Worm (Caenorhabditis elegans) whole organism, L3 larva: ENCODE results near the gene frpr-8.
A peak's percentile ranks its signal among the peaks of the same experiment; 100 is the strongest.

Experiments used
- ama-1 ChIP-seq: fragments of 150-350 bp; optimal IDR thresholded peaks from 2 replicates; lab custom pipeline; 2018
- pha-4 ChIP-seq: fragments of 150-350 bp; optimal IDR thresholded peaks from 2 replicates; lab custom pipeline; 2014; ENCODE audit warnings: missing biosample characterization, missing genetic modification reagents, missing genetic modification characterization

Gene frpr-8

DNA sequence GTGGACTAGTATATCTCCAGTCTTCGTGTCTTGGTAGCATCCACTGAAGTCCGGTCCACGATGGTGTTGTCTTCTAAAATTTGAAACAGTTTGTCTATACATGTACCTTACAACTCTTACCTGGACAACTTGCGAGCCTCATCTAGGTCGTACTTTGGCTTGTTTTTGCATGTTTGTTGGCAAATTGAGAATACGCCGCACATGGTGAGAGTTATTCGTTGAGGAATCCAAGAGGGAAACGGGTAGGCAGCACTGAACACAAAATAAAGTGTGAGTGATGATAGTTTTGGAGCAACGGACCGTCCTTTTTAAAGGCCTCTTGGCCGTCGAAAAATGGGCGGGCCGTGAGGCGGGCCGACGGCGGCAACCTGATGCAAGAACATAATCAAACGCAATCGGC is 53.0 kb downstream of the frpr-8 start, which contains the start of gene asns-2:
TSS of gene asns-2 (minus strand) at position 282 of the 400 bp plus-strand sequence.
- peak; percentile 68 for TF ChIP-seq ama-1 (lab: Kevin White, UChicago)
- TF ChIP-seq pha-4 (tag; lab: Kevin White, UChicago) = no peak
- TF ChIP-seq, all 47 proteins: peak for 1
